Worm (Caenorhabditis elegans) whole organism, young adult: ENCODE data around the gene cup-15.

Experiments used
- B0261.1 ChIP-seq: sonication (generic microtip); optimal IDR thresholded peaks from 2 replicates; lab custom pipeline; 2016; ENCODE audit warnings: mild to moderate bottlenecking, missing genetic modification characterization, moderate library complexity, missing compliant biosample characterization
- D2030.7 ChIP-seq: fragments of 200-800 bp; sonication (Bioruptor generic); IDR thresholded peaks from 2 replicates; pipeline ENCODE4 v1.3.6; 2022; ENCODE audit warnings: missing genetic modification reagents, missing genetic modification characterization, missing compliant biosample characterization
- athp-1 ChIP-seq: sonication (generic microtip); optimal IDR thresholded peaks from 2 replicates; lab custom pipeline; 2017; ENCODE audit warnings: mild to moderate bottlenecking, missing genetic modification characterization, missing compliant biosample characterization
- attf-3 ChIP-seq: fragments of 200-800 bp; sonication (Bioruptor generic); conservative IDR thresholded peaks from 2 replicates; pipeline ENCODE4 v1.3.6; 2022; ENCODE audit warnings: missing genetic modification reagents, missing genetic modification characterization, missing compliant biosample characterization
- attf-5 ChIP-seq: fragments of 200-800 bp; sonication (Bioruptor generic); optimal IDR thresholded peaks from 2 replicates; lab custom pipeline; 2018; ENCODE audit warnings: mild to moderate bottlenecking, missing genetic modification characterization, missing compliant biosample characterization
- attf-6 ChIP-seq: fragments of 200-800 bp; sonication (Bioruptor generic); IDR thresholded peaks from 2 replicates; pipeline ENCODE4 v1.3.6; 2022; ENCODE audit warnings: missing genetic modification reagents, missing genetic modification characterization, missing compliant biosample characterization
- bed-2 ChIP-seq: fragments of 200-800 bp; sonication (Bioruptor generic); IDR thresholded peaks from 2 replicates; pipeline ENCODE4 v1.3.6; 2022; ENCODE audit warnings: missing genetic modification reagents, missing genetic modification characterization, missing compliant biosample characterization
- chd-7 ChIP-seq: sonication (generic microtip); optimal IDR thresholded peaks from 2 replicates; lab custom pipeline; 2016; ENCODE audit warnings: mild to moderate bottlenecking, missing genetic modification characterization, moderate library complexity, missing compliant biosample characterization
- dpff-1 ChIP-seq: sonication (generic microtip); optimal IDR thresholded peaks from 2 replicates; lab custom pipeline; 2017; ENCODE audit warnings: mild to moderate bottlenecking, missing genetic modification characterization, missing compliant biosample characterization
- efl-1 ChIP-seq: fragments of 150-350 bp; optimal IDR thresholded peaks from 2 replicates; lab custom pipeline; 2014; ENCODE audit warnings: missing biosample characterization, missing genetic modification reagents, missing genetic modification characterization
- hlh-12 ChIP-seq: sonication (generic microtip); optimal IDR thresholded peaks from 2 replicates; lab custom pipeline; 2016; ENCODE audit warnings: missing genetic modification characterization, missing compliant biosample characterization
- nhr-120 ChIP-seq: fragments of 200-800 bp; sonication (Bioruptor generic); IDR thresholded peaks from 2 replicates; pipeline ENCODE4 v1.3.6; 2022; ENCODE audit warnings: missing genetic modification characterization, missing compliant biosample characterization
- nhr-179 ChIP-seq: sonication (generic microtip); optimal IDR thresholded peaks from 2 replicates; lab custom pipeline; 2016; ENCODE audit warnings: mild to moderate bottlenecking, missing genetic modification characterization, missing compliant biosample characterization
- rcor-1 ChIP-seq: fragments of 200-800 bp; sonication (Bioruptor generic); IDR thresholded peaks from 2 replicates; pipeline ENCODE4 v1.3.6; 2022; ENCODE audit warnings: missing genetic modification reagents, missing genetic modification characterization, missing compliant biosample characterization
- tbx-9 ChIP-seq: sonication (generic microtip); optimal IDR thresholded peaks from 2 replicates; lab custom pipeline; 2016; ENCODE audit warnings: borderline replicate concordance, missing genetic modification characterization, inconsistent platforms, missing compliant biosample characterization
- zim-3 ChIP-seq: sonication (generic microtip); optimal IDR thresholded peaks from 2 replicates; lab custom pipeline; 2017; ENCODE audit warnings: mild to moderate bottlenecking, missing genetic modification characterization, moderate library complexity, missing compliant biosample characterization
- ztf-26 ChIP-seq: sonication (generic microtip); optimal IDR thresholded peaks from 2 replicates; lab custom pipeline; 2017; ENCODE audit warnings: missing genetic modification characterization, missing compliant biosample characterization

cup-15 gene

DNA sequence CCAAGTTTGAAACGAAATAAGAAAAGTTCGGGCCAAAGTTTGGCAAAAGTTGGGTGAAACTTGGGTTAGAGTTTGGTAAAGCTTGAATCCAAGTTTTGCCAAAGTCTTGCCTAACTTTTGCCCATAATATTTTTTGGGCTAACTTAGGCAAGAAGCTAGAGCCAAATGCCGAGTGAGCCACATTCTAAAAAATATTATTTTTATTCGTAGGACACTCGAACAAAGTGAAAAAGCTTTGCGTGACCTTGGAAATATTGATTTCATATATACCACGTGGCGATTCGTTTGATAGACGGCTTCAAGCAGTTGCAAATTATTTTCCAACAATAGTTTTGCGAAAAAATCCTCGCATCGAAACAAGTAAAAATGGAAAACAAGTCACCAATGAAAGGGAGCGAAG is 51.0 kb downstream of the cup-15 start, which contains the start of gene Y51B9A.5:
TSS of gene Y51B9A.5 (plus strand) at position 301 of the 400 bp plus-strand sequence.
- TF ChIP-seq tbx-9 (no peak), dpff-1 (tag; lab: Kevin White, UChicago) (no peak), ztf-26 (no peak), nhr-179 (tag; lab: Kevin White, UChicago) (no peak), hlh-12 (no peak), bed-2 (GFP tag; lab: Robert Waterston, UW) (no peak), D2030.7 (no peak), efl-1 (GFP tag; lab: Kevin White, UChicago) (no peak), athp-1 (tag; lab: Kevin White, UChicago) (no peak), chd-7 (tag; lab: Kevin White, UChicago) (no peak), attf-6 (GFP tag; lab: Robert Waterston, UW) (no peak), attf-5 (GFP tag; lab: Kevin White, UChicago) (no peak), attf-3 (GFP tag; lab: Robert Waterston, UW) (no peak), zim-3 (no peak), B0261.1 (tag; lab: Kevin White, UChicago) (no peak), rcor-1 (GFP tag; lab: Robert Waterston, UW) (no peak), nhr-120 (GFP tag; lab: Robert Waterston, UW) (no peak)
